Fruit fly (Drosophila melanogaster): ENCODE data around the gene spri.

Gene spri

DNA sequence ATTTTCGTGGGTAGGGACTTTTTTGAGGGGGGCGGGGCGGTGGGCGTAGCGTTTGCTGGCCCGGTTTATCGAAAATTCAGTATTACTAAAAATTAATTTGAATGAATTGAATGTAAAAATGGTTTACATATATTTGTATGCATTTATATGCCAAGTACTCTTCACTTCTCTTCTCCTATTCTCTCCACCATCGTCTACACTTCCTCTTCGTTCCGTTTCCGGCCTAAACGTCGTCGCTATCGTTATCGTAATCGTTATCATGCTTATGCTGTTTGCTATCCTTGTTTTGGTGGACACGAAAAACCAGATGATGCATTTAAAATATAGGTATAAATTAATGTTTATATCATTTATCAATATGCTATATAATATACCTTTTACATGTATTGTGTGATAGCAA, 123.3 kb downstream of the spri start (continued):
- TF ChIP-seq CG16813 (GFP tag; IDR thresholded peaks at IDR 0.05; ENCODE audit: partially characterized antibody) (no peak), CG17186 (GFP tag; optimal IDR thresholded peaks at IDR 0.05) (no peak), pum (GFP tag; optimal IDR thresholded peaks at IDR 0.05) (no peak), sr (GFP tag; IDR thresholded peaks at IDR 0.05) (0 out of 3 replicates have a peak, but pooled peaks have one; percentile 28), stwl (tag; optimal IDR thresholded peaks at IDR 0.05) (peak; percentile 44), CG13287 (GFP tag; IDR thresholded peaks at IDR 0.05; ENCODE audit: partially characterized antibody) (no peak), schlank (tag; optimal IDR thresholded peaks at IDR 0.05) (no peak), ci (GFP tag; IDR thresholded peaks at IDR 0.05) (peak; percentile 63; the same call in 1 of the 3 replicates), CG13424 (tag; optimal IDR thresholded peaks at IDR 0.05) (no peak), ro (GFP tag; IDR thresholded peaks at IDR 0.05) (no peak), phol (tag; optimal IDR thresholded peaks at IDR 0.05) (peak; percentile 31), CG10267 (tag; optimal IDR thresholded peaks at IDR 0.05) (peak; percentile 35), CkIIα-i1 (GFP tag; IDR thresholded peaks at IDR 0.05) (no peak), unc-4 (GFP tag; IDR thresholded peaks at IDR 0.05; ENCODE audit: partially characterized antibody) (no peak), Max (GFP tag; optimal IDR thresholded peaks at IDR 0.05) (no peak), maf-S (GFP tag; optimal IDR thresholded peaks at IDR 0.05) (no peak), CG11456 (GFP tag; IDR thresholded peaks at IDR 0.05) (no peak), vnd (GFP tag; IDR thresholded peaks at IDR 0.05; ENCODE audit: partially characterized antibody) (no peak), Hr39 (optimal IDR thresholded peaks at IDR 0.05) (no peak), Hey (tag; optimal IDR thresholded peaks at IDR 0.05) (no peak), Bgb (GFP tag; IDR thresholded peaks at IDR 0.05; ENCODE audit: partially characterized antibody) (no peak), PHDP (tag; optimal IDR thresholded peaks at IDR 0.05) (no peak), CG17568 (GFP tag; optimal IDR thresholded peaks at IDR 0.05) (no peak), Ssrp (tag; optimal IDR thresholded peaks at IDR 0.05) (no peak), p53 (GFP tag; optimal IDR thresholded peaks at IDR 0.05) (no peak), sqz (GFP tag; optimal IDR thresholded peaks at IDR 0.05) (no peak), cas (GFP tag; IDR thresholded peaks at IDR 0.05) (no peak), CG32767 (GFP tag; IDR thresholded peaks at IDR 0.05) (no peak), CG10209 (GFP tag; optimal IDR thresholded peaks at IDR 0.05) (no peak), dmrt11E (tag; optimal IDR thresholded peaks at IDR 0.05) (no peak), NC2β (GFP tag; optimal IDR thresholded peaks at IDR 0.05) (no peak), Drgx (GFP tag; IDR thresholded peaks at IDR 0.05) (no peak), H2.0 (GFP tag; IDR thresholded peaks at IDR 0.05) (no peak), chm (GFP tag; IDR thresholded peaks at IDR 0.05) (no peak), zfh2 (GFP tag; optimal IDR thresholded peaks at IDR 0.05) (no peak), hkb (optimal IDR thresholded peaks at IDR 0.05) (no peak), hkb (GFP tag; IDR thresholded peaks at IDR 0.05) (peak; percentile 13; the same call in 1 of the 2 replicates), CG15011 (GFP tag; optimal IDR thresholded peaks at IDR 0.05) (no peak), CG17802 (tag; optimal IDR thresholded peaks at IDR 0.05) (no peak), ind (GFP tag; optimal IDR thresholded peaks at IDR 0.05) (no peak), CG30431 (GFP tag; optimal IDR thresholded peaks at IDR 0.05) (no peak), CG18764 (GFP tag; optimal IDR thresholded peaks at IDR 0.05) (no peak), seq (GFP tag; IDR thresholded peaks at IDR 0.05) (no peak), crol (GFP tag; IDR thresholded peaks at IDR 0.05) (peak; percentile 57), CG11093 (GFP tag; IDR thresholded peaks at IDR 0.05) (no peak), CG2875 (GFP tag; optimal IDR thresholded peaks at IDR 0.05) (no peak), peb (GFP tag; IDR thresholded peaks at IDR 0.05) (no peak), CG12744 (GFP tag; optimal IDR thresholded peaks at IDR 0.05) (no peak), odd (GFP tag; optimal IDR thresholded peaks at IDR 0.05) (no peak), Hmr (GFP tag; optimal IDR thresholded peaks at IDR 0.05) (peak; percentile 40), CG17385 (GFP tag; optimal IDR thresholded peaks at IDR 0.05) (peak; percentile 77), CG32532 (GFP tag; IDR thresholded peaks at IDR 0.05) (no peak)

Measured in whole organism, embryonic.